Fruit fly (Drosophila melanogaster) whole organism, embryonic: Measurements from ENCODE around the gene Pi3K21B.

Source experiments
- Awh ChIP-seq: fragments of 200-800 bp; sonication (Bioruptor generic); IDR thresholded peaks from 2 replicates; pipeline ENCODE4, ENCODE4 v1.3.6; 2022; ENCODE audit warnings: missing biosample characterization, missing genetic modification characterization
- CG10321 ChIP-seq: fragments of 200-800 bp; sonication (Bioruptor generic); IDR thresholded peaks from 2 replicates; pipeline ENCODE4 v1.3.6; 2022; ENCODE audit warnings: missing biosample characterization, missing genetic modification characterization
- CG10431 ChIP-seq: fragments of 200-800 bp; sonication (Bioruptor generic); optimal IDR thresholded peaks from 3 replicates; lab custom pipeline; 2018; ENCODE audit warnings: missing biosample characterization, mild to moderate bottlenecking, missing genetic modification characterization
- CG10979 ChIP-seq: fragments of 200-800 bp; sonication (Bioruptor generic); optimal IDR thresholded peaks from 2 replicates; lab custom pipeline; 2018; ENCODE audit warnings: missing biosample characterization, mild to moderate bottlenecking, missing genetic modification characterization, moderate library complexity
- CG11696 ChIP-seq: fragments of 200-800 bp; sonication (Bioruptor generic); IDR thresholded peaks from 2 replicates; pipeline ENCODE4 v1.3.6; 2022; ENCODE audit warnings: missing biosample characterization, missing genetic modification characterization
- CG12155 ChIP-seq: fragments of 200-800 bp; sonication (Bioruptor generic); optimal IDR thresholded peaks from 3 replicates; lab custom pipeline; 2016; ENCODE audit warnings: missing biosample characterization, missing genetic modification characterization
- CG12299 ChIP-seq: fragments of 200-800 bp; sonication (Bioruptor generic); optimal IDR thresholded peaks from 2 replicates; lab custom pipeline; 2018; ENCODE audit warnings: missing biosample characterization, mild to moderate bottlenecking, missing genetic modification characterization
- CG13775 ChIP-seq: fragments of 200-800 bp; sonication (Bioruptor generic); optimal IDR thresholded peaks from 3 replicates; lab custom pipeline; 2017; ENCODE audit warnings: missing biosample characterization, mild to moderate bottlenecking, missing genetic modification characterization
- CG14050 ChIP-seq: fragments of 200-800 bp; sonication (Bioruptor generic); IDR thresholded peaks from 3 replicates; pipeline ENCODE4 v1.3.6; 2022; ENCODE audit warnings: missing biosample characterization, missing genetic modification characterization
- CG14860 ChIP-seq: fragments of 200-800 bp; sonication (Bioruptor generic); IDR thresholded peaks from 3 replicates; pipeline ENCODE4 v1.3.6; 2022; ENCODE audit warnings: missing biosample characterization, missing genetic modification characterization; ENCODE audit not compliant: partially characterized antibody
- CG17186 ChIP-seq: fragments of 200-800 bp; sonication (Bioruptor generic); optimal IDR thresholded peaks from 3 replicates; lab custom pipeline; 2017; ENCODE audit warnings: missing biosample characterization, missing genetic modification reagents, missing genetic modification characterization
- CG17912 ChIP-seq: fragments of 200-800 bp; sonication (Bioruptor generic); optimal IDR thresholded peaks from 2 replicates; lab custom pipeline; 2018; ENCODE audit warnings: missing biosample characterization, mild to moderate bottlenecking, missing genetic modification characterization
- CG2116 ChIP-seq: fragments of 200-800 bp; sonication (Bioruptor generic); optimal IDR thresholded peaks from 3 replicates; lab custom pipeline; 2018; ENCODE audit warnings: missing biosample characterization, mild to moderate bottlenecking, missing genetic modification characterization
- CG34376 ChIP-seq: fragments of 200-800 bp; sonication (Bioruptor generic); optimal IDR thresholded peaks from 2 replicates; lab custom pipeline; 2018; ENCODE audit warnings: missing biosample characterization, mild to moderate bottlenecking, missing genetic modification characterization
- CG4404 ChIP-seq: fragments of 200-800 bp; sonication (Bioruptor generic); IDR thresholded peaks from 2 replicates; pipeline ENCODE4 v1.3.6; 2022; ENCODE audit warnings: missing biosample characterization, missing genetic modification characterization
- CG4730 ChIP-seq: fragments of 200-800 bp; sonication (Bioruptor generic); IDR thresholded peaks from 2 replicates; pipeline ENCODE4 v1.3.6; 2022; ENCODE audit warnings: missing biosample characterization, missing genetic modification characterization
- CG7372 ChIP-seq: fragments of 200-800 bp; sonication (Bioruptor generic); IDR thresholded peaks from 2 replicates; pipeline ENCODE4 v1.3.6; 2022; ENCODE audit warnings: missing biosample characterization, missing genetic modification characterization
- CG7745 ChIP-seq: fragments of 200-800 bp; sonication (Bioruptor generic); optimal IDR thresholded peaks from 2 replicates; lab custom pipeline; 2018; ENCODE audit warnings: missing biosample characterization, mild to moderate bottlenecking, missing genetic modification characterization, moderate library complexity
- CG7928 ChIP-seq: fragments of 200-800 bp; sonication (Bioruptor generic); optimal IDR thresholded peaks from 2 replicates; lab custom pipeline; 2017; ENCODE audit warnings: missing biosample characterization, mild to moderate bottlenecking, missing genetic modification characterization
- CG8388 ChIP-seq: fragments of 200-800 bp; sonication (Bioruptor generic); optimal IDR thresholded peaks from 2 replicates; lab custom pipeline; 2019; ENCODE audit warnings: missing biosample characterization, mild to moderate bottlenecking, missing genetic modification characterization, moderate library complexity
- D19A ChIP-seq: fragments of 200-800 bp; optimal IDR thresholded peaks from 3 replicates; lab custom pipeline; 2019; ENCODE audit warnings: missing biosample characterization, mild to moderate bottlenecking, missing genetic modification characterization, moderate library complexity
- Dek ChIP-seq: fragments of 200-800 bp; sonication (Bioruptor generic); optimal IDR thresholded peaks from 3 replicates; lab custom pipeline; 2019; ENCODE audit warnings: missing biosample characterization, mild to moderate bottlenecking, missing genetic modification characterization, moderate library complexity
- ERR ChIP-seq: fragments of 200-800 bp; sonication (Bioruptor generic); optimal IDR thresholded peaks from 2 replicates; lab custom pipeline; 2016; ENCODE audit warnings: missing biosample characterization, missing genetic modification characterization
- Fer2 ChIP-seq: fragments of 200-800 bp; sonication (Bioruptor generic); optimal IDR thresholded peaks from 2 replicates; lab custom pipeline; 2018; ENCODE audit warnings: missing biosample characterization, mild to moderate bottlenecking, missing genetic modification characterization, moderate library complexity
- H2.0 ChIP-seq: fragments of 200-800 bp; sonication (Bioruptor generic); IDR thresholded peaks from 2 replicates; pipeline ENCODE4 v1.3.6; 2022; ENCODE audit warnings: missing biosample characterization, missing genetic modification characterization
- HLH3B ChIP-seq: fragments of 200-800 bp; sonication (Bioruptor generic); IDR thresholded peaks from 2 replicates; pipeline ENCODE4 v1.3.6; 2022; ENCODE audit warnings: missing biosample characterization, missing genetic modification characterization
- Kr ChIP-seq: fragments of 200-800 bp; sonication (Bioruptor generic); optimal IDR thresholded peaks from 2 replicates; lab custom pipeline; 2017; ENCODE audit warnings: missing biosample characterization, mild to moderate bottlenecking, missing genetic modification characterization
- Nf-YC ChIP-seq: fragments of 200-800 bp; optimal IDR thresholded peaks from 3 replicates; lab custom pipeline; 2019; ENCODE audit warnings: missing biosample characterization, mild to moderate bottlenecking, missing genetic modification characterization, moderate library complexity
- Poxn ChIP-seq: fragments of 200-800 bp; sonication (Bioruptor generic); IDR thresholded peaks from 2 replicates; pipeline ENCODE4 v1.3.6; 2022; ENCODE audit warnings: missing biosample characterization, missing genetic modification characterization
- Ptx1 ChIP-seq: fragments of 200-800 bp; sonication (Bioruptor generic); IDR thresholded peaks from 2 replicates; pipeline ENCODE4 v1.3.6; 2022; ENCODE audit warnings: missing biosample characterization, missing genetic modification characterization
- Ravus ChIP-seq: fragments of 200-800 bp; sonication (Bioruptor generic); IDR thresholded peaks from 2 replicates; pipeline ENCODE4 v1.3.6; 2022; ENCODE audit warnings: missing biosample characterization, missing genetic modification characterization
- Spps ChIP-seq: fragments of 200-800 bp; sonication (Bioruptor generic); optimal IDR thresholded peaks from 2 replicates; lab custom pipeline; 2018; ENCODE audit warnings: missing biosample characterization, mild to moderate bottlenecking, missing genetic modification characterization
- bsh ChIP-seq, 2 experiments: fragments of 200-800 bp; sonication (Bioruptor generic); optimal IDR thresholded peaks; 2 replicates each; lab custom pipeline; 2017 to 2018; ENCODE audit warnings: mild to moderate bottlenecking in 2 of 2, missing biosample characterization in 2 of 2, missing genetic modification characterization in 2 of 2, moderate library complexity in 1 of 2
- chif ChIP-seq, 2 experiments: fragments of 200-800 bp; sonication (Bioruptor generic); optimal IDR thresholded peaks; 3 replicates each; lab custom pipeline; 2016; ENCODE audit warnings: missing biosample characterization in 2 of 2, missing genetic modification characterization in 2 of 2
- chn ChIP-seq: fragments of 200-800 bp; sonication (Bioruptor generic); optimal IDR thresholded peaks from 2 replicates; lab custom pipeline; 2016; ENCODE audit warnings: missing biosample characterization, missing genetic modification characterization
- crol ChIP-seq: fragments of 200-800 bp; sonication (Bioruptor generic); IDR thresholded peaks from 2 replicates; pipeline ENCODE4 v1.3.6; 2022; ENCODE audit warnings: missing biosample characterization, missing genetic modification characterization
- eve ChIP-seq, 2 experiments: fragments of >200 bp; optimal IDR thresholded peaks; 2 replicates each; lab custom pipeline; 2017; ENCODE audit warnings: missing biosample characterization in 2 of 2, missing genetic modification characterization in 2 of 2
- grau ChIP-seq: fragments of 200-800 bp; optimal IDR thresholded peaks from 3 replicates; lab custom pipeline; 2019; ENCODE audit warnings: missing biosample characterization, mild to moderate bottlenecking, missing genetic modification characterization, moderate library complexity
- hb ChIP-seq: fragments of 200-800 bp; sonication (Bioruptor generic); IDR thresholded peaks from 3 replicates; pipeline ENCODE4 v1.3.6; 2022; ENCODE audit warnings: missing biosample characterization, missing genetic modification characterization; ENCODE audit not compliant: partially characterized antibody
- hth ChIP-seq: fragments of >200 bp; optimal IDR thresholded peaks from 2 replicates; lab custom pipeline; 2017; ENCODE audit warnings: inconsistent platforms
- pho ChIP-seq: fragments of 200-800 bp; sonication (Bioruptor generic); optimal IDR thresholded peaks from 2 replicates; lab custom pipeline; 2016; ENCODE audit warnings: missing biosample characterization, missing genetic modification characterization
- pzg ChIP-seq: fragments of 200-800 bp; sonication (Bioruptor generic); optimal IDR thresholded peaks from 3 replicates; lab custom pipeline; 2018; ENCODE audit warnings: missing biosample characterization, mild to moderate bottlenecking, missing genetic modification characterization, moderate library complexity
- schlank ChIP-seq: fragments of 200-800 bp; sonication (Bioruptor generic); optimal IDR thresholded peaks from 2 replicates; lab custom pipeline; 2018; ENCODE audit warnings: missing biosample characterization, mild to moderate bottlenecking, missing genetic modification characterization
- shn ChIP-seq: fragments of 200-800 bp; sonication (Bioruptor generic); optimal IDR thresholded peaks from 3 replicates; lab custom pipeline; 2016; ENCODE audit warnings: missing biosample characterization, missing genetic modification characterization
- sim ChIP-seq: fragments of 200-800 bp; sonication (Bioruptor generic); IDR thresholded peaks from 2 replicates; pipeline ENCODE4 v1.3.6; 2022; ENCODE audit warnings: missing biosample characterization, missing genetic modification characterization
- trh ChIP-seq: fragments of 200-800 bp; sonication (Bioruptor generic); optimal IDR thresholded peaks from 2 replicates; lab custom pipeline; 2016; ENCODE audit warnings: missing biosample characterization, missing genetic modification characterization
- tup ChIP-seq: fragments of 200-800 bp; sonication (Bioruptor generic); optimal IDR thresholded peaks from 2 replicates; lab custom pipeline; 2016; ENCODE audit warnings: missing biosample characterization, mild to moderate bottlenecking, missing genetic modification characterization, moderate library complexity
- twi ChIP-seq: fragments of 200-800 bp; optimal IDR thresholded peaks from 2 replicates; lab custom pipeline; 2019; ENCODE audit warnings: missing biosample characterization, mild to moderate bottlenecking, missing genetic modification characterization, moderate library complexity
- vvl ChIP-seq: fragments of 200-800 bp; sonication (Bioruptor generic); IDR thresholded peaks from 2 replicates; pipeline ENCODE4 v1.3.6; 2022; ENCODE audit warnings: missing biosample characterization, missing genetic modification characterization
- wor ChIP-seq: fragments of 200-800 bp; sonication (Bioruptor generic); IDR thresholded peaks from 2 replicates; pipeline ENCODE4 v1.3.6; 2022; ENCODE audit warnings: missing biosample characterization, missing genetic modification characterization
- zf30C ChIP-seq: fragments of 200-800 bp; sonication (Bioruptor generic); optimal IDR thresholded peaks from 3 replicates; lab custom pipeline; 2018; ENCODE audit warnings: missing biosample characterization, mild to moderate bottlenecking, missing genetic modification characterization

Pi3K21B gene

dm6 chr2L:285596-286023, 12.1 kb upstream of the Pi3K21B start (continued):
- TF ChIP-seq chn (GFP tag; lab: Kevin White, UChicago), result peak; percentile 81
- peak; percentile 18; the same call in 1 of the 2 replicates for TF ChIP-seq CG7372
- TF ChIP-seq CG17912 (GFP tag; lab: Kevin White, UChicago), result peak; percentile 53
- TF ChIP-seq CG10979, result peak; percentile 33
- TF ChIP-seq bsh (GFP tag; optimal IDR thresholded peaks at IDR 0.05; lab: Kevin White, UChicago), result peak in 1 of 2 experiments; percentile 60
- TF ChIP-seq Nf-YC (tag; lab: Kevin White, UChicago), result peak; percentile 53
- peak; percentile 3 for TF ChIP-seq CG13775 (GFP tag; lab: Kevin White, UChicago)
- peak; percentile 62 for TF ChIP-seq D19A
- TF ChIP-seq twi (tag; lab: Kevin White, UChicago), result no peak
- TF ChIP-seq trh (GFP tag; lab: Kevin White, UChicago), result no peak
- TF ChIP-seq CG4730, result no peak
- TF ChIP-seq Ptx1 (GFP tag; lab: Robert Waterston, UW), result peak; percentile 45; the same call in 1 of the 2 replicates
- no peak for TF ChIP-seq zf30C (GFP tag; lab: Kevin White, UChicago)
- peak; percentile 63 for TF ChIP-seq Dek (tag; lab: Kevin White, UChicago)
- peak; percentile 22 for TF ChIP-seq pho (GFP tag; lab: Kevin White, UChicago)
- peak; percentile 53 for TF ChIP-seq Awh (GFP tag; lab: Robert Waterston, UW)
- peak; percentile 38 for TF ChIP-seq Spps (tag; lab: Kevin White, UChicago)
- TF ChIP-seq CG14050, result no peak; the same call in 2 of the 3 replicates
- TF ChIP-seq CG11696, result no peak
- TF ChIP-seq Poxn, result no peak
- no peak for TF ChIP-seq CG7928 (GFP tag; lab: Kevin White, UChicago)
- peak; percentile 80 for TF ChIP-seq pzg (GFP tag; lab: Kevin White, UChicago)
- TF ChIP-seq schlank, result no peak
- no peak for TF ChIP-seq ERR (GFP tag; lab: Kevin White, UChicago)
- no peak for TF ChIP-seq hth (lab: Kevin White, UChicago)
- TF ChIP-seq grau (tag; lab: Kevin White, UChicago), result peak; percentile 68
- no peak for TF ChIP-seq CG7745
- TF ChIP-seq CG34376 (GFP tag; lab: Kevin White, UChicago), result peak; percentile 51
- TF ChIP-seq CG12299 (tag; lab: Kevin White, UChicago), result peak; percentile 28
- TF ChIP-seq CG14860 (GFP tag; lab: Robert Waterston, UW), result no peak
- TF ChIP-seq Fer2 (tag; lab: Kevin White, UChicago), result no peak
- peak; percentile 52; the same call in 1 of the 2 replicates for TF ChIP-seq crol (GFP tag; lab: Robert Waterston, UW)
- no peak for TF ChIP-seq HLH3B (GFP tag; lab: Robert Waterston, UW)
- no peak for TF ChIP-seq CG4404 (GFP tag; lab: Robert Waterston, UW)
- TF ChIP-seq CG2116 (GFP tag; lab: Kevin White, UChicago), result peak; percentile 71
- peak; percentile 75 for TF ChIP-seq vvl (GFP tag; lab: Robert Waterston, UW)
- peak; percentile 31 for TF ChIP-seq CG8388
- peak; percentile 21 to 25 for TF ChIP-seq chif (GFP tag; optimal IDR thresholded peaks at IDR 0.05; lab: Kevin White, UChicago)
- TF ChIP-seq eve (GFP tag; optimal IDR thresholded peaks at IDR 0.05; lab: Kevin White, UChicago), result no peak
- TF ChIP-seq hb (GFP tag; lab: Robert Waterston, UW), result no peak
- peak; percentile 17 for TF ChIP-seq CG17186
- no peak; the same call in 1 of the 2 replicates for TF ChIP-seq sim
- no peak for TF ChIP-seq Kr (GFP tag; lab: Kevin White, UChicago)
- TF ChIP-seq CG10431 (GFP tag; lab: Kevin White, UChicago), result peak; percentile 62
- TF ChIP-seq tup (GFP tag; lab: Kevin White, UChicago), result no peak
- TF ChIP-seq CG12155 (GFP tag; lab: Kevin White, UChicago), result peak; percentile 34
- TF ChIP-seq CG10321 (GFP tag; lab: Robert Waterston, UW), result no peak
- TF ChIP-seq shn (GFP tag; lab: Kevin White, UChicago), result peak; percentile 50
- TF ChIP-seq Ravus, result no peak
- peak; percentile 36; the same call in 1 of the 2 replicates for TF ChIP-seq H2.0
- no peak for TF ChIP-seq wor
